Worm (Caenorhabditis elegans) whole organism, young adult: ENCODE measurements around the gene F54E12.2.

Source experiments
- F23B12.7 ChIP-seq: sonication (generic microtip); optimal IDR thresholded peaks from 2 replicates; lab custom pipeline; 2017; ENCODE audit warnings: missing genetic modification characterization, mild to moderate bottlenecking, missing compliant biosample characterization, antibody characterized with exemption, moderate library complexity; ENCODE audit not compliant: insufficient read depth
- F33H1.4 ChIP-seq: fragments of 200-800 bp; sonication (Bioruptor generic); IDR thresholded peaks from 2 replicates; pipeline ENCODE4 v1.3.6; 2022; ENCODE audit warnings: missing genetic modification reagents, missing genetic modification characterization, missing compliant biosample characterization
- F55B11.4 ChIP-seq: sonication (generic microtip); optimal IDR thresholded peaks from 2 replicates; lab custom pipeline; 2016; ENCODE audit warnings: missing compliant biosample characterization, missing genetic modification characterization, borderline replicate concordance; ENCODE audit not compliant: insufficient read depth
- attf-6 ChIP-seq: fragments of 200-800 bp; sonication (Bioruptor generic); IDR thresholded peaks from 2 replicates; pipeline ENCODE4 v1.3.6; 2022; ENCODE audit warnings: missing genetic modification reagents, missing genetic modification characterization, missing compliant biosample characterization
- ceh-27 ChIP-seq: fragments of 200-800 bp; sonication (Bioruptor generic); optimal IDR thresholded peaks from 2 replicates; lab custom pipeline; 2018; ENCODE audit warnings: mild to moderate bottlenecking, missing genetic modification characterization, moderate library complexity, missing compliant biosample characterization
- hrde-1 ChIP-seq: sonication (generic microtip); optimal IDR thresholded peaks from 2 replicates; lab custom pipeline; 2016; ENCODE audit warnings: missing genetic modification characterization, mild to moderate bottlenecking, missing compliant biosample characterization, moderate library complexity, missing genotype, missing genetic modification reagents, borderline replicate concordance
- snpc-4 ChIP-seq, 5 experiments: fragments of 150-350 bp in 1 of 5; sonication (generic microtip) in 4 of 5; optimal IDR thresholded peaks; 2 replicates each; lab custom pipeline; 2014 to 2018; ENCODE audit warnings: missing genetic modification characterization in 5 of 5, missing biosample characterization in 3 of 5, antibody characterized with exemption in 2 of 5, mild to moderate bottlenecking in 2 of 5, missing compliant biosample characterization in 2 of 5, missing genotype in 2 of 5, moderate library complexity in 2 of 5, missing genetic modification reagents in 1 of 5

ce11 chrIV:11326939-11327565 is 9.9 kb downstream of the F54E12.2 start, which contains the start of gene B0035.21:
- TF ChIP-seq F55B11.4 (tag; lab: Kevin White, UChicago) = no peak
- no peak for TF ChIP-seq F23B12.7 (tag; lab: Kevin White, UChicago)
- no peak for TF ChIP-seq snpc-4 (GFP tag; optimal IDR thresholded peaks at IDR 0.05; lab: Kevin White, UChicago)
- no peak for TF ChIP-seq snpc-4 (tag; optimal IDR thresholded peaks at IDR 0.05; lab: Kevin White, UChicago)
- peak; percentile 84 for TF ChIP-seq attf-6 (GFP tag; lab: Robert Waterston, UW)
- no peak for TF ChIP-seq hrde-1 (tag; lab: Kevin White, UChicago)
- TF ChIP-seq F33H1.4 (GFP tag; lab: Robert Waterston, UW) = peak; percentile 22; the same call in 1 of the 2 replicates
- TF ChIP-seq ceh-27 (GFP tag; lab: Kevin White, UChicago) = no peak
